Worm (Caenorhabditis elegans): ENCODE results near the gene F53A2.1.

ce11 chrIII:13344538-13345136 lies 20.0 kb upstream of the F53A2.1 start, which contains the start of gene acaa-2:
- TF ChIP-seq nfya-1 (tag; optimal IDR thresholded peaks at IDR 0.05) (no peak), fax-1 (tag; optimal IDR thresholded peaks at IDR 0.05) (no peak), pha-2 (tag; optimal IDR thresholded peaks at IDR 0.05) (no peak), sox-4 (tag; optimal IDR thresholded peaks at IDR 0.05) (no peak), pha-4 (tag; optimal IDR thresholded peaks at IDR 0.05) (no peak), ceh-19 (GFP tag; optimal IDR thresholded peaks at IDR 0.05) (no peak), ets-4 (tag; optimal IDR thresholded peaks at IDR 0.05) (no peak), F13H6.1 (tag; optimal IDR thresholded peaks at IDR 0.05) (no peak), ama-1 (optimal IDR thresholded peaks at IDR 0.05) (no peak), elt-4 (tag; optimal IDR thresholded peaks at IDR 0.05) (no peak), ceh-9 (tag; optimal IDR thresholded peaks at IDR 0.05) (no peak), lin-11 (tag; optimal IDR thresholded peaks at IDR 0.05) (no peak), rnt-1 (tag; optimal IDR thresholded peaks at IDR 0.05) (no peak)
